Worm (Caenorhabditis elegans) whole organism, L4 larva: Measurements from ENCODE around the gene fipr-6.

Experiments used
- F26F4.8 ChIP-seq: fragments of 200-800 bp; sonication (Bioruptor generic); conservative IDR thresholded peaks from 2 replicates; pipeline ENCODE4 v1.3.6; 2022; ENCODE audit warnings: missing genetic modification characterization, missing compliant biosample characterization
- F44E2.7 ChIP-seq: fragments of 200-800 bp; sonication (Bioruptor generic); IDR thresholded peaks from 2 replicates; pipeline ENCODE4 v2.1.2; 2022; ENCODE audit warnings: missing genetic modification characterization, missing compliant biosample characterization
- F49E8.2 ChIP-seq: sonication (generic microtip); optimal IDR thresholded peaks from 2 replicates; lab custom pipeline; 2016; ENCODE audit warnings: missing compliant biosample characterization, mild to moderate bottlenecking, missing genetic modification characterization, borderline replicate concordance
- R02D3.7 ChIP-seq: fragments of 150-350 bp; sonication (generic microtip); optimal IDR thresholded peaks from 3 replicates; lab custom pipeline; 2014; ENCODE audit warnings: missing biosample characterization, missing genetic modification characterization
- Y105C5A.15 ChIP-seq: fragments of 200-800 bp; sonication (Bioruptor generic); IDR thresholded peaks from 2 replicates; pipeline ENCODE4 v1.3.6; 2022; ENCODE audit warnings: missing genetic modification characterization, missing compliant biosample characterization
- aha-1 ChIP-seq: fragments of 150-350 bp; peaks from one replicate; lab custom pipeline; 2014; ENCODE audit warnings: missing biosample characterization, missing genetic modification characterization
- ama-1 ChIP-seq: fragments of 150-350 bp; optimal IDR thresholded peaks from 2 replicates; lab custom pipeline; 2014; ENCODE audit warnings: inconsistent platforms, mixed read lengths
- arid-1 ChIP-seq: fragments of 200-800 bp; sonication (Bioruptor generic); conservative IDR thresholded peaks from 2 replicates; pipeline ENCODE4 v1.3.6; 2022; ENCODE audit warnings: missing genetic modification reagents, missing genetic modification characterization, missing compliant biosample characterization
- ces-1 ChIP-seq: fragments of 150-350 bp; sonication (generic microtip); optimal IDR thresholded peaks from 4 replicates; lab custom pipeline; 2014; ENCODE audit warnings: missing biosample characterization, missing genetic modification reagents, missing genetic modification characterization
- cey-2 ChIP-seq: sonication (generic microtip); optimal IDR thresholded peaks from 3 replicates; lab custom pipeline; 2017; ENCODE audit warnings: missing genetic modification characterization, mild to moderate bottlenecking, missing compliant biosample characterization, antibody characterized with exemption, borderline replicate concordance; ENCODE audit not compliant: insufficient read depth
- daf-12 ChIP-seq: fragments of 150-350 bp; optimal IDR thresholded peaks from 2 replicates; lab custom pipeline; 2014; ENCODE audit warnings: missing biosample characterization, missing genetic modification reagents, missing genetic modification characterization
- daf-16 ChIP-seq, 3 experiments: sonication (generic microtip); optimal IDR thresholded peaks; 2 replicates each; lab custom pipeline; 2016 to 2017; ENCODE audit warnings: missing genetic modification characterization in 3 of 3, missing genetic modification reagents in 3 of 3, mild to moderate bottlenecking in 2 of 3, missing compliant biosample characterization in 2 of 3, missing biosample characterization in 1 of 3, moderate library complexity in 1 of 3
- daf-19 ChIP-seq: fragments of 200-800 bp; sonication (Bioruptor generic); conservative IDR thresholded peaks from 2 replicates; pipeline ENCODE4 v1.3.6; 2022; ENCODE audit warnings: missing genetic modification characterization, missing compliant biosample characterization
- dve-1 ChIP-seq: sonication (generic microtip); optimal IDR thresholded peaks from 2 replicates; lab custom pipeline; 2017; ENCODE audit warnings: antibody characterized with exemption, mild to moderate bottlenecking, missing genetic modification characterization, missing compliant biosample characterization; ENCODE audit not compliant: insufficient read depth
- egl-27 ChIP-seq: sonication (generic microtip); optimal IDR thresholded peaks from 3 replicates; lab custom pipeline; 2017; ENCODE audit warnings: missing biosample characterization, missing genetic modification reagents, missing genetic modification characterization
- fkh-10 ChIP-seq: fragments of 150-350 bp; optimal IDR thresholded peaks from 2 replicates; lab custom pipeline; 2014; ENCODE audit warnings: missing biosample characterization, missing genetic modification reagents, missing genetic modification characterization
- fos-1 ChIP-seq: fragments of 150-350 bp; optimal IDR thresholded peaks from 2 replicates; lab custom pipeline; 2014; ENCODE audit warnings: missing biosample characterization, missing genetic modification characterization
- hif-1 ChIP-seq, 2 experiments: sonication (generic microtip); optimal IDR thresholded peaks; 2 replicates each; lab custom pipeline; 2016 to 2017; ENCODE audit warnings: missing compliant biosample characterization in 2 of 2, missing genetic modification characterization in 2 of 2, missing genetic modification reagents in 2 of 2, missing genotype in 2 of 2, mild to moderate bottlenecking in 1 of 2
- hlh-30 ChIP-seq: sonication (generic microtip); optimal IDR thresholded peaks from 2 replicates; lab custom pipeline; 2017; ENCODE audit warnings: antibody characterized with exemption, mild to moderate bottlenecking, missing genetic modification characterization, missing compliant biosample characterization; ENCODE audit not compliant: insufficient read depth
- hmg-1.1 ChIP-seq: fragments of 200-800 bp; sonication (Bioruptor generic); IDR thresholded peaks from 2 replicates; pipeline ENCODE4 v1.3.6; 2022; ENCODE audit warnings: missing genetic modification reagents, missing genetic modification characterization, missing compliant biosample characterization
- lim-7 ChIP-seq: fragments of 200-800 bp; sonication (Bioruptor generic); IDR thresholded peaks from 2 replicates; pipeline ENCODE4 v1.3.6; 2022; ENCODE audit warnings: missing genetic modification characterization, missing compliant biosample characterization
- lin-15B ChIP-seq: fragments of 150-350 bp; sonication (generic microtip); optimal IDR thresholded peaks from 3 replicates; lab custom pipeline; 2014; ENCODE audit warnings: missing biosample characterization, missing genetic modification characterization
- lin-39 ChIP-seq: fragments of 150-350 bp; optimal IDR thresholded peaks from 2 replicates; lab custom pipeline; 2014; ENCODE audit warnings: missing biosample characterization, missing genetic modification reagents, missing genetic modification characterization
- lsy-2 ChIP-seq, 2 experiments: fragments of 150-350 bp in 1 of 2; sonication (generic microtip) in 1 of 2; optimal IDR thresholded peaks; 2 replicates each; lab custom pipeline; 2014 to 2017; ENCODE audit warnings: missing biosample characterization in 2 of 2, missing genetic modification characterization in 2 of 2
- madf-5 ChIP-seq, 2 experiments: fragments of 200-800 bp; sonication (Bioruptor generic); IDR thresholded peaks; 2 replicates each; pipeline ENCODE4 v1.3.6; 2022; ENCODE audit warnings: missing compliant biosample characterization in 2 of 2, missing genetic modification characterization in 2 of 2
- mdt-29 ChIP-seq: fragments of 200-800 bp; sonication (Bioruptor generic); IDR thresholded peaks from 2 replicates; pipeline ENCODE4 v1.3.6; 2022; ENCODE audit warnings: missing genetic modification reagents, missing genetic modification characterization, missing compliant biosample characterization
- mes-2 ChIP-seq: sonication (generic microtip); optimal IDR thresholded peaks from 2 replicates; lab custom pipeline; 2016; ENCODE audit warnings: missing genotype, mild to moderate bottlenecking, missing genetic modification characterization, missing compliant biosample characterization; ENCODE audit not compliant: poor library complexity, severe bottlenecking
- nhr-10 ChIP-seq: fragments of 150-350 bp; optimal IDR thresholded peaks from 2 replicates; lab custom pipeline; 2014; ENCODE audit warnings: missing biosample characterization, missing genetic modification characterization
- nhr-237 ChIP-seq: sonication (generic microtip); optimal IDR thresholded peaks from 2 replicates; lab custom pipeline; 2017; ENCODE audit warnings: missing biosample characterization, missing genetic modification characterization
- nhr-25 ChIP-seq: sonication (generic microtip); optimal IDR thresholded peaks from 2 replicates; lab custom pipeline; 2017; ENCODE audit warnings: missing genetic modification characterization, mild to moderate bottlenecking, missing compliant biosample characterization, antibody characterized with exemption, moderate library complexity, borderline replicate concordance; ENCODE audit not compliant: insufficient read depth
- nhr-28 ChIP-seq: fragments of 150-350 bp; optimal IDR thresholded peaks from 2 replicates; lab custom pipeline; 2014; ENCODE audit warnings: missing biosample characterization, missing genetic modification characterization
- nhr-48 ChIP-seq: sonication (generic microtip); optimal IDR thresholded peaks from 2 replicates; lab custom pipeline; 2016; ENCODE audit warnings: mild to moderate bottlenecking, missing genetic modification characterization, missing compliant biosample characterization
- php-3 ChIP-seq: fragments of 200-800 bp; sonication (Bioruptor generic); IDR thresholded peaks from 2 replicates; pipeline ENCODE4 v1.3.6; 2022; ENCODE audit warnings: missing genetic modification reagents, missing genetic modification characterization, missing compliant biosample characterization
- pqm-1 ChIP-seq: sonication (generic microtip); optimal IDR thresholded peaks from 2 replicates; lab custom pipeline; 2017; ENCODE audit warnings: missing biosample characterization, missing genetic modification characterization
- rbr-2 ChIP-seq: sonication (generic microtip); optimal IDR thresholded peaks from 2 replicates; lab custom pipeline; 2016; ENCODE audit warnings: missing genotype, missing genetic modification characterization, missing compliant biosample characterization
- skn-1 ChIP-seq: fragments of 150-350 bp; optimal IDR thresholded peaks from 2 replicates; lab custom pipeline; 2014; ENCODE audit warnings: missing biosample characterization, missing genetic modification characterization
- tag-97 ChIP-seq: fragments of 200-800 bp; sonication (Bioruptor generic); IDR thresholded peaks from 2 replicates; pipeline ENCODE4 v1.3.6; 2022; ENCODE audit warnings: missing genetic modification characterization, missing compliant biosample characterization
- tra-1 ChIP-seq: fragments of 200-800 bp; sonication (Bioruptor generic); IDR thresholded peaks from 2 replicates; pipeline ENCODE4 v1.3.6; 2022; ENCODE audit warnings: missing genetic modification reagents, missing genetic modification characterization, missing compliant biosample characterization
- unc-62 ChIP-seq, 3 experiments: fragments of 150-350 bp in 1 of 3; sonication (generic microtip); optimal IDR thresholded peaks in 2 of 3; peaks in 1 of 3; 1 replicate in 1 of 3; 2 replicates in 2 of 3; lab custom pipeline; 2014 to 2017; ENCODE audit warnings: missing biosample characterization in 3 of 3, missing genetic modification characterization in 3 of 3, missing genetic modification reagents in 3 of 3, missing genotype in 1 of 3
- zag-1 ChIP-seq: fragments of 150-350 bp; optimal IDR thresholded peaks from 2 replicates; lab custom pipeline; 2014; ENCODE audit warnings: missing biosample characterization, missing genetic modification characterization
- zip-11 ChIP-seq: fragments of 200-800 bp; sonication (Bioruptor generic); IDR thresholded peaks from 2 replicates; pipeline ENCODE4 v1.3.6; 2022; ENCODE audit warnings: missing genetic modification characterization, missing compliant biosample characterization

Gene fipr-6

ce11 chrV:10190081-10190556 is 40.9 kb upstream of the fipr-6 start, which contains the start of gene ZK856.5 (continued):
- TF ChIP-seq dve-1 (tag; lab: Kevin White, UChicago) (peak; percentile 67), php-3 (GFP tag; lab: Robert Waterston, UW) (peak; percentile 95), pqm-1 (tag; lab: Kevin White, UChicago) (peak; percentile 76), daf-12 (tag; lab: Kevin White, UChicago) (no peak), nhr-48 (tag; lab: Kevin White, UChicago) (peak; percentile 3), tra-1 (peak; percentile 34; the same call in 1 of the 2 replicates), daf-16 (GFP tag; optimal IDR thresholded peaks at IDR 0.05; lab: Kevin White, UChicago) (no peak), daf-16 (tag; optimal IDR thresholded peaks at IDR 0.05; lab: Kevin White, UChicago) (peak; percentile 69), nhr-28 (tag; lab: Kevin White, UChicago) (peak; percentile 59), hlh-30 (peak; percentile 21)

ce11 chrV:10191242-10191641 is 39.8 kb upstream of the fipr-6 start:
- TF ChIP-seq fkh-10 = no peak
- TF ChIP-seq F26F4.8 (GFP tag; lab: Robert Waterston, UW) = no peak
- TF ChIP-seq daf-19 (GFP tag; lab: Robert Waterston, UW) = no peak
- peak; percentile 14; the same call in 1 of the 2 replicates for TF ChIP-seq php-3 (GFP tag; lab: Robert Waterston, UW)
- TF ChIP-seq R02D3.7 (tag; lab: Kevin White, UChicago) = no peak
- TF ChIP-seq lin-39 (tag; lab: Kevin White, UChicago) = no peak
- no peak for TF ChIP-seq nhr-10
- TF ChIP-seq unc-62 (GFP tag; optimal IDR thresholded peaks at IDR 0.05 in 1 of 2; lab: Kevin White, UChicago) = peak in 1 of 2 experiments; percentile 13
- no peak for TF ChIP-seq unc-62 (tag; optimal IDR thresholded peaks at IDR 0.05; lab: Kevin White, UChicago)
- TF ChIP-seq nhr-28 (tag; lab: Kevin White, UChicago) = peak; percentile 23
- no peak for TF ChIP-seq ces-1 (GFP tag; lab: Kevin White, UChicago)
- peak; percentile 41 for TF ChIP-seq aha-1 (tag; lab: Kevin White, UChicago)
- TF ChIP-seq lin-15B (tag; lab: Kevin White, UChicago) = no peak
- no peak for TF ChIP-seq daf-16 (GFP tag; optimal IDR thresholded peaks at IDR 0.05; lab: Kevin White, UChicago)
- TF ChIP-seq daf-16 (tag; optimal IDR thresholded peaks at IDR 0.05; lab: Kevin White, UChicago) = peak; percentile 91
- TF ChIP-seq cey-2 (tag; lab: Kevin White, UChicago) = no peak
- TF ChIP-seq hmg-1.1 = no peak
- no peak for TF ChIP-seq nhr-48 (tag; lab: Kevin White, UChicago)
- no peak for TF ChIP-seq egl-27 (tag; lab: Kevin White, UChicago)
- TF ChIP-seq pqm-1 (tag; lab: Kevin White, UChicago) = peak; percentile 11

- TF ChIP-seq tag-97 (GFP tag; lab: Robert Waterston, UW) (no peak), ama-1 (lab: Kevin White, UChicago) (no peak), madf-5 (GFP tag; IDR thresholded peaks at IDR 0.05; lab: Robert Waterston, UW) (no peak), F44E2.7 (no peak), Y105C5A.15 (GFP tag; lab: Robert Waterston, UW) (no peak), dve-1 (tag; lab: Kevin White, UChicago) (no peak), php-3 (GFP tag; lab: Robert Waterston, UW) (no peak)
Observed at ce11 chrV:10198386-10198785, 32.6 kb upstream of the fipr-6 start, which contains the start of gene ZK856.6. ZK856.6 (plus strand) TSS chrV:10198686.

ce11 chrV:10201913-10202312 is 29.1 kb upstream of the fipr-6 start, which contains the start of gene ZK856.7:
ZK856.7 (plus strand) TSS chrV:10202098.
- TF ChIP-seq skn-1 (tag; lab: Kevin White, UChicago) = no peak
- no peak for TF ChIP-seq F49E8.2
- no peak for TF ChIP-seq arid-1 (GFP tag; lab: Robert Waterston, UW)
- TF ChIP-seq zag-1 (tag; lab: Kevin White, UChicago) = no peak
- TF ChIP-seq hif-1 (tag; optimal IDR thresholded peaks at IDR 0.05; lab: Kevin White, UChicago) = no peak
- no peak for TF ChIP-seq fos-1
- no peak for TF ChIP-seq Y105C5A.15 (GFP tag; lab: Robert Waterston, UW)
- peak; percentile 51 for TF ChIP-seq dve-1 (tag; lab: Kevin White, UChicago)
- TF ChIP-seq nhr-25 = no peak
- no peak for TF ChIP-seq lim-7
- TF ChIP-seq mdt-29 = no peak
- no peak for TF ChIP-seq nhr-237 (tag; lab: Kevin White, UChicago)
- no peak for TF ChIP-seq cey-2 (tag; lab: Kevin White, UChicago)
- TF ChIP-seq zip-11 (GFP tag; lab: Robert Waterston, UW) = no peak
- no peak for TF ChIP-seq pqm-1 (tag; lab: Kevin White, UChicago)
- no peak for TF ChIP-seq rbr-2 (tag; lab: Kevin White, UChicago)
- peak in 1 of 2 experiments; percentile 46 for TF ChIP-seq lsy-2 (tag; optimal IDR thresholded peaks at IDR 0.05; lab: Kevin White, UChicago)
- no peak for TF ChIP-seq daf-19 (GFP tag; lab: Robert Waterston, UW)
- TF ChIP-seq nhr-48 (tag; lab: Kevin White, UChicago) = no peak
- no peak for TF ChIP-seq mes-2 (tag; lab: Kevin White, UChicago)
- no peak for TF ChIP-seq madf-5 (GFP tag; IDR thresholded peaks at IDR 0.05; lab: Robert Waterston, UW)
- TF ChIP-seq unc-62 (GFP tag; optimal IDR thresholded peaks at IDR 0.05 in 1 of 2; lab: Kevin White, UChicago) = peak in 1 of 2 experiments; percentile 73
- TF ChIP-seq unc-62 (tag; optimal IDR thresholded peaks at IDR 0.05; lab: Kevin White, UChicago) = no peak
